Worm (Caenorhabditis elegans) whole organism, L4/young adult: ENCODE measurements around the gene W02B12.1.

Experiments
- W03F9.2 ChIP-seq: fragments of 150-350 bp; optimal IDR thresholded peaks from 2 replicates; lab custom pipeline; 2014; ENCODE audit warnings: missing biosample characterization, missing genetic modification characterization
- dao-5 ChIP-seq: sonication (generic microtip); optimal IDR thresholded peaks from 2 replicates; lab custom pipeline; 2016; ENCODE audit warnings: missing genotype, missing genetic modification characterization, moderate library complexity, missing compliant biosample characterization
- him-1 ChIP-seq: sonication (generic microtip); optimal IDR thresholded peaks from 2 replicates; lab custom pipeline; 2016; ENCODE audit warnings: missing genotype, missing genetic modification reagents, missing genetic modification characterization, missing compliant biosample characterization

The W02B12.1 gene

DNA sequence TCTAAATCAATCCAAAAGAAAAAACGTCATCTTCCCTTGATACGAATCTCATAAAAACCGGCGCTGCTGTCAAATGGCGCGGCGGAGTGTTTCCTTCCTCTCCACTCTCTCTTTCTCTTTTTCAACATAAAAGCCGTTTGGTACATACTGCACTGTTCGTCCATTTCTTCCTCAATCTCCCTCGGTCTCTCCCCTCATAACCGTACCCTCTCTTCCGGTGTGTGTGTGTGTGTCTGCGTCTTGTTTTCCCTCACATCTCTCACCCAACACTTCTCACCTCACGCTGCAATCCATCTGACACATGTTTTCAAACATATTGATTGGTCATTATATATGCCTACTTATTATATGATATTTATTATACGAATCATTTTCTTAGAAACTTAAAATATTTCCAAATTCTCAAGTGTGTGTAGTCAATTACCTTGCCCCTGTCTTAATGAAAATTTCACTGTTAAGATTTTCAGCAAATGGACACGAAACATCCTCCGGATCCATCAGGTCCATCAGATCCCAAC is 15.7 kb downstream of the W02B12.1 start, which contains the start of the genes aars-1 and rga-1:
Gene aars-1 (minus strand): TSS at position 71 of the 518 bp plus-strand sequence.
Gene rga-1 (plus strand): TSS at position 468 of the 518 bp plus-strand sequence.
- peak; percentile 47 for TF ChIP-seq W03F9.2 (tag; lab: Kevin White, UChicago)
- no peak for TF ChIP-seq him-1 (tag; lab: Kevin White, UChicago)

DNA sequence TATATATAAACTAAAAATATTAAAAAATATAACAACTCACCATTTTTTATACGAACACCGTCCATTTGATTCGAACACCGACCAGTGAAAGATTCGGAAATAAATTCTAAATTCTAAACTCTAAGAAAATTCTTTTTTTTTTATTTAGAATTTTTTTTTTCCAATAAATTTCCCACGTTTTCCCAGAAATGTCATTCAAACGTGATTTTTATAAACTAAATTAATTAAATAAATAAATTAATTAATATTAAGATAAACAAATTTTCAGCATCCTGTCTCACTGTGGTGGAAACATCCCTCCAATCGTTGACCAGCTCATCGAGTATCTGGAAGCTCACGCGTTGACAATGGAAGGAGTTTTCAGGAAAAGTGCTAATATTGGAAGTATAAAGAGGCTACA is 18.7 kb downstream of the W02B12.1 start, which contains the start of gene klp-17:
Gene klp-17 (minus strand): TSS at position 101 of the 400 bp plus-strand sequence.
- TF ChIP-seq him-1 (tag; lab: Kevin White, UChicago) (no peak), W03F9.2 (tag; lab: Kevin White, UChicago) (no peak), dao-5 (tag; lab: Kevin White, UChicago) (no peak)

DNA sequence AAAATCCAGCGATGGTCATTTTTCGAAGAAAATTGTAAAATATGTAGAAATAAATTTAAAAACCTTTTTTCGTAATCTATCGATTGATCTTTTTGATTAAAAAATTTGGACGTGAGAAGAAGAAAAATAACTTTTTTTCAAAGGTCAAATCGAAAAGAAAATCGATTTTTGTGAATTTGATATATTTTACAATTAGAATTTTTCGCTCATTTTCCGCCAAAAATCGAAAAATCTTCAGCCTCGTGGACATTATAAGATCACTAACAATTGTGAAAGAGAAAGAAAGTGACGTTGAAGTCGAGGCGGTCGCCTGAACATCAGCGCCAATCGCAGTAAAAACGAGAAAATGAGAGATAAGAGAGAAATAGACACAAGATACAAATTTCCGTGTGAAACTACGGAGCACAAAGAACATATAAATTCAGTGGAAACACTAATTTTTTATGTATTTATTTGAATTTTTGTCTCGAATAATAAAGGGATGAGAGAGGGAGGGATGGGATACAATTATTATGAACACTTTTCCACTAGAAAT is 20.8 kb downstream of the W02B12.1 start, which contains the start of gene cisd-1:
Gene cisd-1 (minus strand): TSS at position 51 of the 535 bp plus-strand sequence.
- TF ChIP-seq dao-5 (tag; lab: Kevin White, UChicago): no peak
- TF ChIP-seq W03F9.2 (tag; lab: Kevin White, UChicago): no peak
- TF ChIP-seq him-1 (tag; lab: Kevin White, UChicago): no peak

DNA sequence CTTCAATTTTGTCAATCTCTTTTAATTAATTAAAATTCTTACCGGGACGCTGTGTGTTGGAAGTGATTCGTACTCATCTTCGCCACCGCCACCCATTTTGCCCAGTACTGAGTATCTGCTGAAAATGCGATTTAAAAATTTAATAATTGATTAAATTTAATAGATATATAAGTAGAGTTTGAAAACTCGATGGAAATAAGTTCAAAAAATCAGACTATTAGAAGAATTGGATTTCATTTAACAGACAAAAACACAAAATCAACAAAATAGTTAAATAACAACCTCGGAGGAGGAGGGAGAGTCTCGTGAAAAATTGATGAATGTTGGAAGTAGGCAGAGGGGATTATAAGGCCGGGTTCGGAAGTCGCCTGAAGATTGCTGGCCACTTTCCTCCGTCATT is 23.1 kb downstream of the W02B12.1 start, which contains the start of gene mfn-1:
Gene mfn-1 (minus strand): TSS at position 101 of the 400 bp plus-strand sequence.
- TF ChIP-seq W03F9.2 (tag; lab: Kevin White, UChicago) (no peak), him-1 (tag; lab: Kevin White, UChicago) (no peak), dao-5 (tag; lab: Kevin White, UChicago) (no peak)

ce11 chrII:11472542-11472941 is 23.7 kb downstream of the W02B12.1 start:
- TF ChIP-seq him-1 (tag; lab: Kevin White, UChicago) (no peak), W03F9.2 (tag; lab: Kevin White, UChicago) (no peak), dao-5 (tag; lab: Kevin White, UChicago) (no peak)

DNA sequence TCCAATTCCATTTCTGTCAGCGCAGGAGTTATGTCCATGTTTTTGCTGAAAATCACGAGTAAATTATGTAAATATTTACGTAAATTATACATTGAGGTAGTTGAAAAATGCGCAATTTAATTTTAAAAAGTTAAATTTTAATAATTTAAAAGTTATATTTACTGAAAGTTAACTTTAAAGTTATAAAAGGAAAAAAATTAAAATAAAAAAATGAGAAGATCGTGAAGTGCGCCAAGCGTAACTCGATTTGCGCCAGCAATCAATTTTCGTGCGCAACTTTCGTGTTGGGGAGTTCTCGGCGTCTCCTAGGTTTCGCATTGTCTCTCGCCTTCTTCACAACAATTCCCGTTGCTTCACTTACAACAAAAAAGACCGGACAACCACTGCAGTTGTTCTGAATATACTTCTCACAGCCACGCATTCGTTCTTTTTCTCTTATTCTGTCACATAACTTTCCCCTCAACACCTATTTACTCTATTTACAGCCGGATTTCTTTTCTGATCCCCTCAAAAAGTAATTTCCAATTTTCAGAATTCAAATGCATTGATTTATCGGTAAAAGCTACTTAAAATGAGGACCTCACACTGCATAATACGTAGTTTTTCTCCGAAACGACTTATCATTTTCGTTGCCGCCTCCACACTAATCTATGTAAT is 24.8 kb downstream of the W02B12.1 start, which contains the start of the genes metl-1 and W02B12.11:
Gene metl-1 (minus strand): TSS at position 51 of the 657 bp plus-strand sequence.
Gene W02B12.11 (plus strand): TSS at position 337 of the 657 bp plus-strand sequence.
- TF ChIP-seq him-1 (tag; lab: Kevin White, UChicago) (peak; percentile 38), dao-5 (tag; lab: Kevin White, UChicago) (no peak), W03F9.2 (tag; lab: Kevin White, UChicago) (peak; percentile 85)

DNA sequence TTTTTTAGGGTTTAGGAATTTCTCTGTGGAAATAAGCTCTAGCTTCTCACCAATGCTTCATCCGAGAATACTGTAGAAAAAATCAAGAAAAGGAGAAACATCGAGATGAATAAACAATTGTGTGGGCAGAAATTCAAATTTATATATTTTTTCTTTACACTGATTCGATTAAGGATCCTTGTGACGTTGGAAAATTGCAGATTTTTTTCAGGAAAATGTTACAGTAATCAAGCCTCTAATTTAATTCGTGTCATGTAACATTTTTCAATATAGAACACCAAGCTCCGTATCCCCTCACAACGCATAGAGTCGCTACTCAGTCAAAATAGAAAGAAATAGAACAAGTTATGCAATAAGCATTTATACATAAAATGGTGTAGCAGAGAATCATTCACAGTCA is 27.6 kb downstream of the W02B12.1 start, which contains the start of gene W02B12.16:
Gene W02B12.16 (minus strand): TSS at position 101 of the 400 bp plus-strand sequence.
- no peak for TF ChIP-seq him-1 (tag; lab: Kevin White, UChicago)
- no peak for TF ChIP-seq dao-5 (tag; lab: Kevin White, UChicago)
- no peak for TF ChIP-seq W03F9.2 (tag; lab: Kevin White, UChicago)

ce11 chrII:11479076-11479475 is 30.3 kb downstream of the W02B12.1 start, which contains the start of gene W02B12.12:
Gene W02B12.12, minus strand, starts transcription at chrII:11479176.
- no peak for TF ChIP-seq W03F9.2 (tag; lab: Kevin White, UChicago)
- no peak for TF ChIP-seq dao-5 (tag; lab: Kevin White, UChicago)
- no peak for TF ChIP-seq him-1 (tag; lab: Kevin White, UChicago)

- TF ChIP-seq W03F9.2 (tag; lab: Kevin White, UChicago): peak; percentile 84
- TF ChIP-seq dao-5 (tag; lab: Kevin White, UChicago): peak; percentile 85
- peak; percentile 60 for TF ChIP-seq him-1 (tag; lab: Kevin White, UChicago)
Measured at ce11 chrII:11484600-11484999, 35.8 kb downstream of the W02B12.1 start.

ce11 chrII:11485200-11485599 is 36.4 kb downstream of the W02B12.1 start, which contains the start of gene twk-5:
Gene twk-5, minus strand, starts transcription at chrII:11485300.
- TF ChIP-seq W03F9.2 (tag; lab: Kevin White, UChicago) (no peak), dao-5 (tag; lab: Kevin White, UChicago) (no peak), him-1 (tag; lab: Kevin White, UChicago) (no peak)

- TF ChIP-seq W03F9.2 (tag; lab: Kevin White, UChicago) (no peak), him-1 (tag; lab: Kevin White, UChicago) (no peak), dao-5 (tag; lab: Kevin White, UChicago) (no peak)
Measured at ce11 chrII:11486698-11487234, 37.9 kb downstream of the W02B12.1 start, which contains the start of gene ttr-18. Gene ttr-18, minus strand, starts transcription at chrII:11486748.

DNA sequence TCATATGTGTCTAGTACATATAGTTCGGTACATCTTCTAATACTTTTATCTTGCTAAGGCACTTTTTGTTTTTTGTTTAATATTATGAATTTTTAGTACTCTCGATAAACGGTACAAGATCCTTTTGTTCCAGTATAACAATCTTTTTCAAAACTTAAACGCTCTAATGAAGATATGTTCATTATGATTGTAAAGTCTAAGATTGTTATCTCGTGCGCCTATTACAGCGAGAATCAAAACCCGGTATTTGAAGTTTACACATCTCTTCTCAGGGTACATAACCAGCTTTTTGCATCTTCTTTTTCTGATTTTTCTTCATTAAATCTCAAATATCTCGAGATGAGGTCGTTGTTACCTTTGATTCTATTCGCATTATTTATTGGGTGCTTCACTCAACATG is 39.2 kb downstream of the W02B12.1 start, which contains the start of gene B0334.13:
Gene B0334.13 (plus strand): TSS at position 301 of the 400 bp plus-strand sequence.
- TF ChIP-seq W03F9.2 (tag; lab: Kevin White, UChicago): no peak
- no peak for TF ChIP-seq dao-5 (tag; lab: Kevin White, UChicago)
- no peak for TF ChIP-seq him-1 (tag; lab: Kevin White, UChicago)
